Worm (Caenorhabditis elegans) whole organism, L4 larva: ENCODE results near the gene C23H4.6.

Experiments used
- ctbp-1 ChIP-seq: fragments of 200-800 bp; sonication (Bioruptor generic); IDR thresholded peaks from 2 replicates; pipeline ENCODE4 v1.3.6; 2022; ENCODE audit warnings: missing genetic modification reagents, missing genetic modification characterization, missing compliant biosample characterization
- dmd-6 ChIP-seq: fragments of 200-800 bp; sonication (Bioruptor generic); IDR thresholded peaks from 2 replicates; pipeline ENCODE4 v1.3.6; 2022; ENCODE audit warnings: missing genetic modification reagents, missing genetic modification characterization, missing compliant biosample characterization
- hif-1 ChIP-seq, 2 experiments: sonication (generic microtip); optimal IDR thresholded peaks; 2 replicates each; lab custom pipeline; 2016 to 2017; ENCODE audit warnings: missing compliant biosample characterization in 2 of 2, missing genetic modification characterization in 2 of 2, missing genetic modification reagents in 2 of 2, missing genotype in 2 of 2, mild to moderate bottlenecking in 1 of 2
- zip-2 ChIP-seq: fragments of 150-350 bp; optimal IDR thresholded peaks from 2 replicates; lab custom pipeline; 2014; ENCODE audit warnings: missing biosample characterization, missing genetic modification characterization

C23H4.6 gene

DNA sequence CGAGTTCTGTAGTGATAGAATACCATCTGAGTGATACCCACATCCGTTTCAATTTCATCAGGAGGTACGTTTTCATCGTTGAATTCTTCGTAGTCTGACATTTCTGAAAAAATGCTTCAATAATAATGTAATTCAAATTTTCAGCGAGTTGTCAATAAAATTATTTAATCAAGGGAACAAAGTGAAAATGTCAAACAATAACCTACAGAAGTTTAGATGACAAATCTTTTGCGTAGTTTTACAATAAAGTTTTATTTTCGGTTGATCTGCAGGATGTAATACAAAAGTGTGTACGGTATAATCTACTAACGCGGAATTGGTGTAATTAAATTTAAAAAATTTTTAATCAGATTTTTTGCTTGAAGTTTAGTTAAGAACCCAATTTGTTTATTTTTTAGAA lies 52.8 kb downstream of the C23H4.6 start, which contains the start of gene C04B4.5:
Gene C04B4.5 (minus strand): TSS at position 101 of the 400 bp plus-strand sequence.
- TF ChIP-seq hif-1 (tag; optimal IDR thresholded peaks at IDR 0.05; lab: Kevin White, UChicago) = no peak
- no peak for TF ChIP-seq ctbp-1
- TF ChIP-seq zip-2 (tag; lab: Kevin White, UChicago) = no peak
- TF ChIP-seq dmd-6 = no peak
